Worm (Caenorhabditis elegans): ENCODE results near the gene T02C5.1.

T02C5.1 gene

ce11 chrX:2695292-2695691 is 569 bp downstream of the T02C5.1 start (continued):
- TF ChIP-seq dmd-6 (GFP tag; IDR thresholded peaks at IDR 0.05): peak; percentile 90
- no peak for TF ChIP-seq daf-12 (tag; optimal IDR thresholded peaks at IDR 0.05)
- no peak for TF ChIP-seq unc-39 (tag; optimal IDR thresholded peaks at IDR 0.05)
- TF ChIP-seq fkh-10 (GFP tag; optimal IDR thresholded peaks at IDR 0.05): no peak
- no peak for TF ChIP-seq lin-38 (GFP tag; IDR thresholded peaks at IDR 0.05)
- no peak for TF ChIP-seq egl-43 (GFP tag; IDR thresholded peaks at IDR 0.05)
- TF ChIP-seq T20F7.1 (GFP tag; optimal IDR thresholded peaks at IDR 0.05): no peak
- no peak for TF ChIP-seq mdl-1 (tag; optimal IDR thresholded peaks at IDR 0.05)
- no peak for TF ChIP-seq lin-15B (tag; optimal IDR thresholded peaks at IDR 0.05)
- TF ChIP-seq dmd-9 (GFP tag; IDR thresholded peaks at IDR 0.05): no peak
- TF ChIP-seq ceh-82 (tag; optimal IDR thresholded peaks at IDR 0.05): no peak
- TF ChIP-seq nhr-10 (tag; optimal IDR thresholded peaks at IDR 0.05): no peak

- TF ChIP-seq mes-2 (tag; optimal IDR thresholded peaks at IDR 0.05; ENCODE audit: poor library complexity, severe bottlenecking) (no peak), ZK337.2 (GFP tag; IDR thresholded peaks at IDR 0.05) (peak; percentile 15; the same call in 1 of the 2 replicates), daf-16 (GFP tag; optimal IDR thresholded peaks at IDR 0.05) (no peak), daf-16 (tag; optimal IDR thresholded peaks at IDR 0.05) (peak; percentile 18), snpc-1.2 (GFP tag; IDR thresholded peaks at IDR 0.05) (peak; percentile 37; the same call in 1 of the 2 replicates)
These were observed 1.8 kb downstream of the T02C5.1 start for ce11 chrX:2696563-2696962.

ce11 chrX:2697645-2698044 is 2.9 kb downstream of the T02C5.1 start:
- no peak for TF ChIP-seq nhr-237 (tag; optimal IDR thresholded peaks at IDR 0.05)
- TF ChIP-seq aha-1 (tag): peak; percentile 38

ce11 chrX:2698197-2698800 is 3.6 kb downstream of the T02C5.1 start:
- TF ChIP-seq nhr-42 (GFP tag; IDR thresholded peaks at IDR 0.05): peak; percentile 37; the same call in 1 of the 2 replicates
- no peak for TF ChIP-seq zip-11 (GFP tag; IDR thresholded peaks at IDR 0.05)
- 0 out of 2 replicates have a peak, but pooled peaks have one; percentile 30 for TF ChIP-seq lin-38 (GFP tag; IDR thresholded peaks at IDR 0.05)
- TF ChIP-seq tra-1 (GFP tag; IDR thresholded peaks at IDR 0.05): no peak
- no peak for TF ChIP-seq lin-39 (tag; optimal IDR thresholded peaks at IDR 0.05)
- TF ChIP-seq F10B5.3 (tag; optimal IDR thresholded peaks at IDR 0.05): no peak
- TF ChIP-seq jun-1 (tag; optimal IDR thresholded peaks at IDR 0.05): no peak
- TF ChIP-seq nhr-25 (tag; optimal IDR thresholded peaks at IDR 0.05; ENCODE audit: borderline replicate concordance, insufficient read depth): no peak
- TF ChIP-seq nhr-28 (tag; optimal IDR thresholded peaks at IDR 0.05): no peak
- peak in 1 of 2 experiments; percentile 74 for TF ChIP-seq unc-62 (GFP tag; optimal IDR thresholded peaks at IDR 0.05 in 1 of 2)
- no peak for TF ChIP-seq unc-62 (tag; optimal IDR thresholded peaks at IDR 0.05)
- TF ChIP-seq spr-1 (tag; optimal IDR thresholded peaks at IDR 0.05): no peak
- TF ChIP-seq nhr-111 (GFP tag; optimal IDR thresholded peaks at IDR 0.05): no peak
- no peak for TF ChIP-seq dpl-1 (GFP tag; optimal IDR thresholded peaks at IDR 0.05)
- peak; percentile 63 for TF ChIP-seq nhr-102 (tag; optimal IDR thresholded peaks at IDR 0.05)
- no peak for TF ChIP-seq lim-7 (GFP tag; IDR thresholded peaks at IDR 0.05)
- no peak for TF ChIP-seq lin-1 (GFP tag; IDR thresholded peaks at IDR 0.05)
- no peak for TF ChIP-seq dmd-9 (GFP tag; IDR thresholded peaks at IDR 0.05)
- no peak for TF ChIP-seq zag-1 (tag; optimal IDR thresholded peaks at IDR 0.05)
- TF ChIP-seq mdl-1 (tag; optimal IDR thresholded peaks at IDR 0.05): no peak
- no peak for TF ChIP-seq unc-130 (GFP tag; optimal IDR thresholded peaks at IDR 0.05)
- TF ChIP-seq hmg-1.1 (GFP tag; IDR thresholded peaks at IDR 0.05): no peak
- peak; percentile 27 for TF ChIP-seq mep-1 (tag; optimal IDR thresholded peaks at IDR 0.05)
- TF ChIP-seq pqm-1 (tag; optimal IDR thresholded peaks at IDR 0.05): peak; percentile 19
- TF ChIP-seq mxl-2 (GFP tag; conservative IDR thresholded peaks at IDR 0.05): 0 out of 2 replicates have a peak, but pooled peaks have one; percentile 11
- no peak for TF ChIP-seq nhr-237 (tag; optimal IDR thresholded peaks at IDR 0.05)
- no peak for TF ChIP-seq gei-8 (GFP tag; optimal IDR thresholded peaks at IDR 0.05)
- no peak for TF ChIP-seq php-3 (GFP tag; IDR thresholded peaks at IDR 0.05)
- TF ChIP-seq nhr-10 (tag; optimal IDR thresholded peaks at IDR 0.05): peak; percentile 8
- no peak for TF ChIP-seq daf-12 (tag; optimal IDR thresholded peaks at IDR 0.05)
- no peak for TF ChIP-seq zfp-2 (tag; optimal IDR thresholded peaks at IDR 0.05)
- TF ChIP-seq F37D6.2 (tag; optimal IDR thresholded peaks at IDR 0.05): no peak
- TF ChIP-seq ama-1 (optimal IDR thresholded peaks at IDR 0.05): no peak

Measured in whole organism, L4 larva.